Worm (Caenorhabditis elegans) whole organism, late embryonic: Measurements from ENCODE around the gene lips-5.

Source experiments
- C08G9.2 ChIP-seq: sonication (generic microtip); optimal IDR thresholded peaks from 2 replicates; lab custom pipeline; 2016; ENCODE audit warnings: mild to moderate bottlenecking, missing genetic modification characterization, moderate library complexity, missing compliant biosample characterization
- C38D4.7 ChIP-seq: fragments of 200-800 bp; sonication (Bioruptor generic); optimal IDR thresholded peaks from 2 replicates; lab custom pipeline; 2018; ENCODE audit warnings: mild to moderate bottlenecking, missing genetic modification characterization, moderate library complexity, missing compliant biosample characterization
- K02D7.2 ChIP-seq: sonication (generic microtip); optimal IDR thresholded peaks from 2 replicates; lab custom pipeline; 2017; ENCODE audit warnings: mild to moderate bottlenecking, missing genetic modification characterization, missing compliant biosample characterization
- T23F11.4 ChIP-seq: fragments of 200-800 bp; sonication (Bioruptor generic); optimal IDR thresholded peaks from 2 replicates; lab custom pipeline; 2018; ENCODE audit warnings: mild to moderate bottlenecking, missing genetic modification characterization, missing compliant biosample characterization
- Y22D7AL.16 ChIP-seq: sonication (generic microtip); optimal IDR thresholded peaks from 2 replicates; lab custom pipeline; 2016; ENCODE audit warnings: missing genetic modification characterization, missing compliant biosample characterization
- ahr-1 ChIP-seq: sonication (generic microtip); optimal IDR thresholded peaks from 2 replicates; lab custom pipeline; 2016; ENCODE audit warnings: missing genetic modification characterization, missing compliant biosample characterization
- ama-1 ChIP-seq: fragments of 150-350 bp; optimal IDR thresholded peaks from 2 replicates; lab custom pipeline; 2014
- ceh-14 ChIP-seq: sonication (generic microtip); optimal IDR thresholded peaks from 2 replicates; lab custom pipeline; 2016; ENCODE audit warnings: missing genotype, missing genetic modification characterization, missing compliant biosample characterization
- ceh-18 ChIP-seq: sonication (generic microtip); optimal IDR thresholded peaks from 2 replicates; lab custom pipeline; 2016; ENCODE audit warnings: missing genetic modification characterization, missing compliant biosample characterization
- ceh-19 ChIP-seq: fragments of 200-800 bp; sonication (Bioruptor generic); optimal IDR thresholded peaks from 2 replicates; lab custom pipeline; 2018; ENCODE audit warnings: mild to moderate bottlenecking, missing genetic modification characterization, missing compliant biosample characterization
- ceh-2 ChIP-seq: sonication (generic microtip); optimal IDR thresholded peaks from 2 replicates; lab custom pipeline; 2016; ENCODE audit warnings: missing genotype, missing genetic modification characterization, missing compliant biosample characterization
- ceh-31 ChIP-seq: sonication (generic microtip); optimal IDR thresholded peaks from 2 replicates; lab custom pipeline; 2016; ENCODE audit warnings: missing genetic modification characterization, missing compliant biosample characterization
- ceh-34 ChIP-seq: sonication (generic microtip); optimal IDR thresholded peaks from 2 replicates; lab custom pipeline; 2016; ENCODE audit warnings: mild to moderate bottlenecking, missing genetic modification characterization, missing compliant biosample characterization
- ceh-45 ChIP-seq: fragments of 200-800 bp; sonication (Bioruptor generic); IDR thresholded peaks from 2 replicates; pipeline ENCODE4 v1.3.6; 2022; ENCODE audit warnings: missing genetic modification reagents, missing genetic modification characterization, missing compliant biosample characterization
- ceh-6 ChIP-seq: fragments of 200-800 bp; sonication (Bioruptor generic); optimal IDR thresholded peaks from 2 replicates; lab custom pipeline; 2018; ENCODE audit warnings: mild to moderate bottlenecking, missing genetic modification characterization, missing compliant biosample characterization
- ceh-9 ChIP-seq: sonication (generic microtip); optimal IDR thresholded peaks from 2 replicates; lab custom pipeline; 2016; ENCODE audit warnings: mild to moderate bottlenecking, missing genetic modification characterization, inconsistent platforms, missing compliant biosample characterization
- dmd-4 ChIP-seq: sonication (generic microtip); optimal IDR thresholded peaks from 2 replicates; lab custom pipeline; 2016; ENCODE audit warnings: borderline replicate concordance, missing genetic modification characterization, missing compliant biosample characterization
- dve-1 ChIP-seq: sonication (generic microtip); optimal IDR thresholded peaks from 2 replicates; lab custom pipeline; 2017; ENCODE audit warnings: antibody characterized with exemption, mild to moderate bottlenecking, missing genetic modification characterization, missing compliant biosample characterization
- elt-2 ChIP-seq: sonication (generic microtip); optimal IDR thresholded peaks from 2 replicates; lab custom pipeline; 2016; ENCODE audit warnings: missing genetic modification reagents, missing genetic modification characterization, missing compliant biosample characterization
- elt-4 ChIP-seq: sonication (generic microtip); optimal IDR thresholded peaks from 2 replicates; lab custom pipeline; 2016; ENCODE audit warnings: missing genetic modification characterization, missing compliant biosample characterization
- ets-4 ChIP-seq: sonication (generic microtip); optimal IDR thresholded peaks from 2 replicates; lab custom pipeline; 2016; ENCODE audit warnings: missing genetic modification characterization, missing compliant biosample characterization
- eyg-1 ChIP-seq: sonication (generic microtip); optimal IDR thresholded peaks from 2 replicates; lab custom pipeline; 2016; ENCODE audit warnings: missing genotype, missing genetic modification characterization, missing compliant biosample characterization
- fax-1 ChIP-seq: sonication (generic microtip); optimal IDR thresholded peaks from 2 replicates; lab custom pipeline; 2016; ENCODE audit warnings: missing genotype, missing genetic modification characterization, missing compliant biosample characterization
- fkh-10 ChIP-seq: fragments of 150-350 bp; optimal IDR thresholded peaks from 2 replicates; lab custom pipeline; 2014; ENCODE audit warnings: missing biosample characterization, missing genetic modification reagents, missing genetic modification characterization
- fkh-6 ChIP-seq: sonication (generic microtip); optimal IDR thresholded peaks from 2 replicates; lab custom pipeline; 2016; ENCODE audit warnings: missing genetic modification characterization, missing compliant biosample characterization
- gmeb-2 ChIP-seq: sonication (generic microtip); optimal IDR thresholded peaks from 2 replicates; lab custom pipeline; 2016; ENCODE audit warnings: missing genetic modification characterization, inconsistent platforms, missing compliant biosample characterization
- hlh-13 ChIP-seq: fragments of 200-800 bp; sonication (Bioruptor generic); optimal IDR thresholded peaks from 2 replicates; lab custom pipeline; 2018; ENCODE audit warnings: mild to moderate bottlenecking, missing genetic modification characterization, missing compliant biosample characterization
- hlh-15 ChIP-seq: sonication (generic microtip); optimal IDR thresholded peaks from 2 replicates; lab custom pipeline; 2016; ENCODE audit warnings: missing genetic modification characterization, missing compliant biosample characterization
- hlh-30 ChIP-seq: sonication (generic microtip); optimal IDR thresholded peaks from 2 replicates; lab custom pipeline; 2017; ENCODE audit warnings: antibody characterized with exemption, missing genetic modification characterization, missing compliant biosample characterization; ENCODE audit not compliant: insufficient read depth
- hlh-8 ChIP-seq: sonication (generic microtip); optimal IDR thresholded peaks from 2 replicates; lab custom pipeline; 2016; ENCODE audit warnings: missing genotype, missing genetic modification characterization, missing compliant biosample characterization
- lim-6 ChIP-seq: sonication (generic microtip); optimal IDR thresholded peaks from 2 replicates; lab custom pipeline; 2016; ENCODE audit warnings: missing genetic modification characterization, missing compliant biosample characterization
- lin-11 ChIP-seq: fragments of 200-800 bp; sonication (Bioruptor generic); optimal IDR thresholded peaks from 2 replicates; lab custom pipeline; 2018; ENCODE audit warnings: mild to moderate bottlenecking, missing genetic modification characterization, missing compliant biosample characterization
- nfya-1 ChIP-seq: sonication (generic microtip); optimal IDR thresholded peaks from 2 replicates; lab custom pipeline; 2017; ENCODE audit warnings: missing genetic modification characterization, mild to moderate bottlenecking, missing compliant biosample characterization, antibody characterized with exemption, moderate library complexity
- nhr-11 ChIP-seq: fragments of 150-350 bp; optimal IDR thresholded peaks from 2 replicates; lab custom pipeline; 2014; ENCODE audit warnings: missing biosample characterization, missing genetic modification characterization
- nhr-232 ChIP-seq: sonication (generic microtip); optimal IDR thresholded peaks from 2 replicates; lab custom pipeline; 2016; ENCODE audit warnings: missing genetic modification characterization, missing compliant biosample characterization
- pag-3 ChIP-seq: sonication (generic microtip); optimal IDR thresholded peaks from 2 replicates; lab custom pipeline; 2016; ENCODE audit warnings: missing compliant biosample characterization, missing genetic modification characterization, borderline replicate concordance
- pat-9 ChIP-seq: fragments of 200-800 bp; sonication (Bioruptor generic); optimal IDR thresholded peaks from 2 replicates; lab custom pipeline; 2018; ENCODE audit warnings: mild to moderate bottlenecking, missing genetic modification characterization, moderate library complexity, missing compliant biosample characterization
- pha-2 ChIP-seq: sonication (generic microtip); optimal IDR thresholded peaks from 2 replicates; lab custom pipeline; 2017; ENCODE audit warnings: mild to moderate bottlenecking, missing genetic modification characterization, missing compliant biosample characterization
- pqm-1 ChIP-seq: sonication (generic microtip); optimal IDR thresholded peaks from 2 replicates; lab custom pipeline; 2016; ENCODE audit warnings: missing genetic modification characterization, missing compliant biosample characterization
- pros-1 ChIP-seq: fragments of 150-350 bp; optimal IDR thresholded peaks from 2 replicates; lab custom pipeline; 2014; ENCODE audit warnings: missing biosample characterization, missing genetic modification reagents, missing genetic modification characterization
- ref-2 ChIP-seq: sonication (generic microtip); optimal IDR thresholded peaks from 2 replicates; lab custom pipeline; 2016; ENCODE audit warnings: missing genetic modification characterization, missing compliant biosample characterization
- sdc-2 ChIP-seq: sonication (generic microtip); optimal IDR thresholded peaks from 2 replicates; lab custom pipeline; 2016; ENCODE audit warnings: missing genotype, missing genetic modification characterization, missing compliant biosample characterization
- sox-2 ChIP-seq: fragments of 200-800 bp; sonication (Bioruptor generic); IDR thresholded peaks from 2 replicates; pipeline ENCODE4 v1.3.6; 2022; ENCODE audit warnings: missing genetic modification reagents, missing genetic modification characterization, missing compliant biosample characterization
- sox-4 ChIP-seq: sonication (generic microtip); optimal IDR thresholded peaks from 2 replicates; lab custom pipeline; 2017; ENCODE audit warnings: mild to moderate bottlenecking, missing genetic modification characterization, inconsistent platforms, missing compliant biosample characterization
- syd-9 ChIP-seq: sonication (generic microtip); optimal IDR thresholded peaks from 2 replicates; lab custom pipeline; 2016; ENCODE audit warnings: mild to moderate bottlenecking, missing genetic modification characterization, moderate library complexity, missing compliant biosample characterization
- tbx-2 ChIP-seq: sonication (generic microtip); optimal IDR thresholded peaks from 2 replicates; lab custom pipeline; 2016; ENCODE audit warnings: missing genetic modification characterization, missing compliant biosample characterization
- tbx-7 ChIP-seq: sonication (generic microtip); optimal IDR thresholded peaks from 2 replicates; lab custom pipeline; 2016; ENCODE audit warnings: missing genotype, missing genetic modification characterization, missing compliant biosample characterization
- ttx-3 ChIP-seq: sonication (generic microtip); optimal IDR thresholded peaks from 2 replicates; lab custom pipeline; 2016; ENCODE audit warnings: missing genetic modification reagents, missing genetic modification characterization, missing compliant biosample characterization
- unc-3 ChIP-seq, 2 experiments: fragments of 200-800 bp in 1 of 2; sonication (Bioruptor generic) in 1 of 2; sonication (generic microtip) in 1 of 2; conservative IDR thresholded peaks in 1 of 2; optimal IDR thresholded peaks in 1 of 2; 2 replicates each; pipeline versions ENCODE4 v1.3.6 to Lab custom; 2016 to 2022; ENCODE audit warnings: missing compliant biosample characterization in 2 of 2, missing genetic modification characterization in 2 of 2, missing genetic modification reagents in 1 of 2
- unc-42 ChIP-seq: sonication (generic microtip); optimal IDR thresholded peaks from 2 replicates; lab custom pipeline; 2016; ENCODE audit warnings: missing genotype, missing genetic modification characterization, missing compliant biosample characterization
- unc-86 ChIP-seq: sonication (generic microtip); optimal IDR thresholded peaks from 2 replicates; lab custom pipeline; 2016; ENCODE audit warnings: missing genetic modification characterization, missing compliant biosample characterization
- zip-5 ChIP-seq: sonication (generic microtip); optimal IDR thresholded peaks from 2 replicates; lab custom pipeline; 2016; ENCODE audit warnings: missing genetic modification characterization, missing compliant biosample characterization
- ztf-16 ChIP-seq: sonication (generic microtip); optimal IDR thresholded peaks from 2 replicates; lab custom pipeline; 2017; ENCODE audit warnings: missing genetic modification characterization, missing compliant biosample characterization

Gene lips-5

ce11 chrIV:11809708-11810114, 36.2 kb upstream of the lips-5 start:
- no peak for TF ChIP-seq hlh-15
- TF ChIP-seq gmeb-2 (tag; lab: Kevin White, UChicago) = no peak
- no peak for TF ChIP-seq K02D7.2 (tag; lab: Kevin White, UChicago)
- TF ChIP-seq sox-4 (tag; lab: Kevin White, UChicago) = no peak
- TF ChIP-seq ceh-45 = no peak
- peak; percentile 66 for TF ChIP-seq tbx-2 (tag; lab: Kevin White, UChicago)
- no peak for TF ChIP-seq lin-11 (tag; lab: Kevin White, UChicago)
- no peak for TF ChIP-seq tbx-7
- TF ChIP-seq elt-4 (tag; lab: Kevin White, UChicago) = no peak
- TF ChIP-seq ceh-6 (GFP tag; lab: Kevin White, UChicago) = no peak
- no peak for TF ChIP-seq dmd-4 (tag; lab: Kevin White, UChicago)
- TF ChIP-seq ttx-3 (tag; lab: Kevin White, UChicago) = no peak
- peak; percentile 58 for TF ChIP-seq ceh-31
- no peak for TF ChIP-seq fkh-6 (tag; lab: Kevin White, UChicago)
- TF ChIP-seq ama-1 (lab: Kevin White, UChicago) = no peak
- no peak for TF ChIP-seq pat-9 (tag; lab: Kevin White, UChicago)
- no peak for TF ChIP-seq T23F11.4 (GFP tag; lab: Kevin White, UChicago)
- no peak for TF ChIP-seq hlh-8 (tag; lab: Kevin White, UChicago)
- TF ChIP-seq eyg-1 = no peak
- no peak for TF ChIP-seq zip-5 (tag; lab: Kevin White, UChicago)
- no peak for TF ChIP-seq unc-86 (tag; lab: Kevin White, UChicago)
- TF ChIP-seq ceh-2 = no peak
- TF ChIP-seq fax-1 (tag; lab: Kevin White, UChicago) = no peak
- no peak for TF ChIP-seq C38D4.7 (GFP tag; lab: Kevin White, UChicago)
- peak; percentile 27 for TF ChIP-seq pros-1 (tag; lab: Kevin White, UChicago)
- TF ChIP-seq ztf-16 (tag; lab: Kevin White, UChicago) = no peak
- TF ChIP-seq pag-3 (tag; lab: Kevin White, UChicago) = no peak
- TF ChIP-seq hlh-13 = no peak
- no peak for TF ChIP-seq lim-6 (tag; lab: Kevin White, UChicago)
- no peak for TF ChIP-seq ceh-19
- no peak for TF ChIP-seq sdc-2 (tag; lab: Kevin White, UChicago)
- TF ChIP-seq ceh-14 (tag; lab: Kevin White, UChicago) = peak; percentile 0
- TF ChIP-seq C08G9.2 (tag; lab: Kevin White, UChicago) = no peak
- TF ChIP-seq hlh-30 (tag; lab: Kevin White, UChicago) = no peak
- TF ChIP-seq fkh-10 (GFP tag; lab: Kevin White, UChicago) = no peak
- no peak for TF ChIP-seq ets-4 (tag; lab: Kevin White, UChicago)
- peak; percentile 84 for TF ChIP-seq ceh-18
- TF ChIP-seq nhr-232 (tag; lab: Kevin White, UChicago) = no peak
- TF ChIP-seq pha-2 (tag; lab: Kevin White, UChicago) = no peak
- TF ChIP-seq syd-9 (tag; lab: Kevin White, UChicago) = no peak
- TF ChIP-seq pqm-1 (tag; lab: Kevin White, UChicago) = no peak
- TF ChIP-seq elt-2 (tag; lab: Kevin White, UChicago) = no peak
- no peak for TF ChIP-seq ref-2
- TF ChIP-seq nfya-1 (tag; lab: Kevin White, UChicago) = peak; percentile 73
- no peak for TF ChIP-seq unc-3 (GFP tag; conservative IDR thresholded peaks at IDR 0.05; lab: Robert Waterston, UW)
- no peak for TF ChIP-seq unc-3 (tag; optimal IDR thresholded peaks at IDR 0.05; lab: Kevin White, UChicago)
- no peak for TF ChIP-seq sox-2 (GFP tag; lab: Robert Waterston, UW)
- no peak for TF ChIP-seq ahr-1 (tag; lab: Kevin White, UChicago)
- TF ChIP-seq ceh-34 (tag; lab: Kevin White, UChicago) = no peak
- no peak for TF ChIP-seq nhr-11 (tag; lab: Kevin White, UChicago)
- TF ChIP-seq dve-1 (tag; lab: Kevin White, UChicago) = no peak
- no peak for TF ChIP-seq ceh-9 (tag; lab: Kevin White, UChicago)
- no peak for TF ChIP-seq Y22D7AL.16 (tag; lab: Kevin White, UChicago)
- TF ChIP-seq unc-42 = peak; percentile 82
